Fruit fly (Drosophila melanogaster) whole organism, adult: ENCODE data around the gene TBC1D5.

ENCODE experiments used
- CG12768 ChIP-seq: fragments of 200-800 bp; sonication (Bioruptor generic); optimal IDR thresholded peaks from 2 replicates; lab custom pipeline; 2017; ENCODE audit warnings: missing biosample characterization, missing genetic modification characterization, mild to moderate bottlenecking, moderate library complexity, missing genetic modification reagents
- Crg-1 ChIP-seq: fragments of 200-800 bp; sonication (Bioruptor generic); optimal IDR thresholded peaks from 2 replicates; lab custom pipeline; 2016; ENCODE audit warnings: missing biosample characterization, missing genetic modification characterization
- Hr96 ChIP-seq: fragments of 200-800 bp; sonication (Bioruptor generic); optimal IDR thresholded peaks from 2 replicates; lab custom pipeline; 2016; ENCODE audit warnings: missing biosample characterization, missing genetic modification characterization
- cic ChIP-seq: fragments of 200-800 bp; sonication (Bioruptor generic); optimal IDR thresholded peaks from 2 replicates; lab custom pipeline; 2017; ENCODE audit warnings: missing biosample characterization, mild to moderate bottlenecking, missing genetic modification characterization, moderate library complexity
- kay ChIP-seq: fragments of 200-800 bp; sonication (Bioruptor generic); peaks from one replicate; lab custom pipeline; 2016; ENCODE audit warnings: missing biosample characterization, missing genetic modification characterization, borderline replicate concordance
- tj ChIP-seq: fragments of 200-800 bp; sonication (Bioruptor generic); optimal IDR thresholded peaks from 3 replicates; lab custom pipeline; 2017; ENCODE audit warnings: missing biosample characterization, mild to moderate bottlenecking, missing genetic modification characterization, moderate library complexity
- toe ChIP-seq: fragments of 200-800 bp; sonication (Bioruptor generic); optimal IDR thresholded peaks from 2 replicates; lab custom pipeline; 2016; ENCODE audit warnings: missing biosample characterization, missing genetic modification characterization

DNA sequence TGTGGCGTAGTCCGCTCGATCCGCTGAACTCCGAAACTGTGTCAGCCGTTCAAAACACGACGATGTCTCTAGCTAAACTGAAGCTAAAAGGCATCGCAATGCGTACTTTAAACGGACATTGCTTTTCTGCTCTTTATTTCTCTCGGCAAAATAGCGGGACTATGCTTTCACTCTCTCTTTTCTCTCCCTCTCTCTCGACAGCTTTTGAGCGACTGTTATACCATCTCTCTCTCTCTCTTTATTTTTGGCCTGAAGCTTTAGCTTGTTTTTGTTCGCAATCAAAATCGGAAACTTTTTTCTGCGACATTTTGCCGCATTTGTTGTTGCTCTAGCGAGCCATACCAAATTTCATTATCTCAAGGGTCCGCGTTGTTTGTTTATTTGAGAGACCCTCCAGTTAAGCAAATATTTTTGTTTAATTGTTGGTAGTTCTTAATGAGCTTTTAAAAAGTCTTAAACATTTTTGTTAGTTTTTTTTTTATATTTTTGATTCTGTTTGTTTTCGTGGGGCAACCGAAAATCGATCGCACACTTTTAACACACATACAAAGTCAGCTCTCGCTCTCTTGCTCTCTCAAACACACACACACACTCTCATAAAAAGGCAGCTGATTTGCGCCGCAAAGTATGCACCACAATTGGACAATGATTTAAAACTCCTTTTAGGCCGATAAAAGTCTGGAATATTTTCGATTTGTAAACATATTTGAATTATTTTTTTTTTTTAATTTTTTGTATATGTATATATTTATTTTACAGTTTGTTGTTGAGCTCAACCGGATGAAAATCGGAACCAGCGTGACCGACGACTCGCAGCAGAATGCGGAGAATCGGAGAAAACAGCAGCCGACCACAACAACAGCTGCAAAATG lies 12.9 kb downstream of the TBC1D5 start, which contains the start of gene Ace:
- TF ChIP-seq Crg-1 (GFP tag; lab: Kevin White, UChicago): no peak
- TF ChIP-seq kay (GFP tag; lab: Kevin White, UChicago): peak; percentile 80
- no peak for TF ChIP-seq Hr96
- no peak for TF ChIP-seq toe
- no peak for TF ChIP-seq tj (GFP tag; lab: Kevin White, UChicago)
- peak; percentile 22 for TF ChIP-seq CG12768
- TF ChIP-seq cic (GFP tag; lab: Kevin White, UChicago): no peak
